Fruit fly (Drosophila melanogaster) whole organism, prepupa: ENCODE results near the gene Rab11.
A peak's percentile ranks its signal among the peaks of the same experiment; 100 is the strongest.

Experiments
- Blimp-1 ChIP-seq: fragments of 200-800 bp; sonication (Bioruptor generic); optimal IDR thresholded peaks from 3 replicates; lab custom pipeline; 2017; ENCODE audit warnings: missing biosample characterization, missing genetic modification characterization, mild to moderate bottlenecking, moderate library complexity, missing genetic modification reagents
- CG10631 ChIP-seq: fragments of 200-800 bp; sonication (Bioruptor generic); optimal IDR thresholded peaks from 2 replicates; lab custom pipeline; 2016; ENCODE audit warnings: missing biosample characterization, missing genetic modification characterization
- CG4318 ChIP-seq: fragments of 200-800 bp; sonication (Bioruptor generic); optimal IDR thresholded peaks from 3 replicates; lab custom pipeline; 2017; ENCODE audit warnings: missing biosample characterization, mild to moderate bottlenecking, missing genetic modification characterization
- CG6854 ChIP-seq: fragments of 200-800 bp; sonication (Bioruptor generic); optimal IDR thresholded peaks from 2 replicates; lab custom pipeline; 2017; ENCODE audit warnings: missing biosample characterization, mild to moderate bottlenecking, missing genetic modification characterization
- CG8319 ChIP-seq: fragments of 200-800 bp; sonication (Bioruptor generic); optimal IDR thresholded peaks from 3 replicates; lab custom pipeline; 2016; ENCODE audit warnings: missing biosample characterization, missing genetic modification characterization
- Eip93F ChIP-seq: fragments of 200-800 bp; sonication (Bioruptor generic); optimal IDR thresholded peaks from 2 replicates; lab custom pipeline; 2016; ENCODE audit warnings: missing biosample characterization, mild to moderate bottlenecking, missing genetic modification characterization
- Gug ChIP-seq: fragments of 200-800 bp; sonication (Bioruptor generic); IDR thresholded peaks from 2 replicates; pipeline ENCODE4 v1.3.6; 2022; ENCODE audit warnings: missing biosample characterization, missing genetic modification characterization
- Hr39 ChIP-seq: fragments of 200-800 bp; sonication (Bioruptor generic); optimal IDR thresholded peaks from 2 replicates; lab custom pipeline; 2016; ENCODE audit warnings: missing biosample characterization, missing genetic modification characterization
- OdsH ChIP-seq: fragments of 200-800 bp; sonication (Bioruptor generic); optimal IDR thresholded peaks from 3 replicates; lab custom pipeline; 2016; ENCODE audit warnings: missing biosample characterization, missing genetic modification characterization
- fd59A ChIP-seq: fragments of 200-800 bp; sonication (Bioruptor generic); optimal IDR thresholded peaks from 2 replicates; lab custom pipeline; 2017; ENCODE audit warnings: missing biosample characterization, mild to moderate bottlenecking, missing genetic modification characterization, missing genetic modification reagents
- pdm3 ChIP-seq: fragments of 200-800 bp; sonication (Bioruptor generic); optimal IDR thresholded peaks from 3 replicates; lab custom pipeline; 2016; ENCODE audit warnings: missing biosample characterization, missing genetic modification characterization
- spab ChIP-seq: fragments of 200-800 bp; sonication (Bioruptor generic); optimal IDR thresholded peaks from 2 replicates; lab custom pipeline; 2017; ENCODE audit warnings: missing biosample characterization, mild to moderate bottlenecking, missing genetic modification characterization, missing genetic modification reagents

- TF ChIP-seq Hr39 (peak; percentile 55), Blimp-1 (GFP tag; lab: Kevin White, UChicago) (peak; percentile 74), OdsH (GFP tag; lab: Kevin White, UChicago) (no peak), pdm3 (GFP tag; lab: Kevin White, UChicago) (no peak), CG4318 (GFP tag; lab: Kevin White, UChicago) (no peak), Gug (no peak), CG6854 (no peak), Eip93F (GFP tag; lab: Kevin White, UChicago) (peak; percentile 35), fd59A (GFP tag; lab: Kevin White, UChicago) (peak; percentile 37), CG10631 (GFP tag; lab: Kevin White, UChicago) (peak; percentile 34), CG8319 (GFP tag; lab: Kevin White, UChicago) (no peak), spab (GFP tag; lab: Kevin White, UChicago) (no peak)
Measured at dm6 chr3R:21107907-21108591, 3.2 kb upstream of the Rab11 start, which contains the start of the genes Sec15 and rtet.
